Worm (Caenorhabditis elegans): ENCODE results near the gene Y49G5B.1.

Gene Y49G5B.1

ce11 chrV:5223044-5223443 lies at the start of gene Y49G5B.1:
Y49G5B.1 (plus strand) TSS chrV:5223367.
- TF ChIP-seq nhr-28 (tag; optimal IDR thresholded peaks at IDR 0.05) (no peak), C04F5.9 (tag; optimal IDR thresholded peaks at IDR 0.05) (no peak), nhr-11 (tag; optimal IDR thresholded peaks at IDR 0.05) (no peak), ceh-88 (GFP tag; IDR thresholded peaks at IDR 0.05) (no peak), fos-1 (tag; optimal IDR thresholded peaks at IDR 0.05) (no peak), nhr-12 (tag; optimal IDR thresholded peaks at IDR 0.05) (no peak), vab-15 (tag; optimal IDR thresholded peaks at IDR 0.05) (no peak), jun-1 (tag; optimal IDR thresholded peaks at IDR 0.05) (no peak), ceh-90 (tag; optimal IDR thresholded peaks at IDR 0.05) (no peak), C16A3.4 (tag; optimal IDR thresholded peaks at IDR 0.05) (no peak), sptf-1 (tag; optimal IDR thresholded peaks at IDR 0.05) (no peak)

- no peak for TF ChIP-seq unc-30 (tag; optimal IDR thresholded peaks at IDR 0.05)
- no peak for TF ChIP-seq pqm-1 (tag; optimal IDR thresholded peaks at IDR 0.05)
- TF ChIP-seq nhr-47 (tag; optimal IDR thresholded peaks at IDR 0.05) = no peak
- TF ChIP-seq alr-1 (tag; optimal IDR thresholded peaks at IDR 0.05; ENCODE audit: borderline replicate concordance) = no peak
- no peak for TF ChIP-seq xbp-1 (tag; optimal IDR thresholded peaks at IDR 0.05)
- no peak for TF ChIP-seq efl-1 (optimal IDR thresholded peaks at IDR 0.05)
- TF ChIP-seq efl-1 (GFP tag; optimal IDR thresholded peaks at IDR 0.05 in 1 of 2) = peak in 1 of 2 experiments; percentile 49
- TF ChIP-seq ceh-82 (tag; optimal IDR thresholded peaks at IDR 0.05) = no peak
Measured at ce11 chrV:5177209-5177608, 46.0 kb upstream of the Y49G5B.1 start, which contains the start of gene ugt-51. ugt-51 (minus strand) TSS chrV:5177309.

- TF ChIP-seq elt-2 (tag; optimal IDR thresholded peaks at IDR 0.05) = peak; percentile 6
- TF ChIP-seq nhr-77 (tag; optimal IDR thresholded peaks at IDR 0.05) = no peak
Measured at ce11 chrV:5178051-5178450, 45.1 kb upstream of the Y49G5B.1 start.

ce11 chrV:5181612-5182011 lies 41.6 kb upstream of the Y49G5B.1 start, which contains the start of gene C03A7.2:
C03A7.2 (plus strand) TSS chrV:5181912.
- TF ChIP-seq nhr-77 (tag; optimal IDR thresholded peaks at IDR 0.05) (no peak), unc-98 (GFP tag; IDR thresholded peaks at IDR 0.05) (no peak), unc-86 (tag; optimal IDR thresholded peaks at IDR 0.05) (no peak), zip-4 (GFP tag; optimal IDR thresholded peaks at IDR 0.05) (no peak), hlh-4 (tag; optimal IDR thresholded peaks at IDR 0.05) (no peak), tbx-2 (tag; optimal IDR thresholded peaks at IDR 0.05) (no peak), ceh-8 (GFP tag; optimal IDR thresholded peaks at IDR 0.05) (no peak), fos-1 (tag; optimal IDR thresholded peaks at IDR 0.05) (no peak), dpl-1 (GFP tag; optimal IDR thresholded peaks at IDR 0.05) (no peak), fkh-8 (tag; optimal IDR thresholded peaks at IDR 0.05) (no peak), elt-3 (tag; optimal IDR thresholded peaks at IDR 0.05) (no peak), mdl-1 (tag; optimal IDR thresholded peaks at IDR 0.05) (no peak), lir-3 (tag; optimal IDR thresholded peaks at IDR 0.05; ENCODE audit: poor library complexity) (no peak), fkh-4 (tag; optimal IDR thresholded peaks at IDR 0.05; ENCODE audit: borderline replicate concordance) (no peak), ztf-11 (tag; optimal IDR thresholded peaks at IDR 0.05) (no peak), egl-13 (tag; optimal IDR thresholded peaks at IDR 0.05) (no peak), lsy-2 (tag; optimal IDR thresholded peaks at IDR 0.05) (no peak)

- TF ChIP-seq ceh-88 (GFP tag; IDR thresholded peaks at IDR 0.05) = no peak
- TF ChIP-seq elt-2 (tag; optimal IDR thresholded peaks at IDR 0.05) = peak; percentile 25
- TF ChIP-seq efl-1 (optimal IDR thresholded peaks at IDR 0.05) = no peak
- peak in 1 of 2 experiments; percentile 51 for TF ChIP-seq efl-1 (GFP tag; optimal IDR thresholded peaks at IDR 0.05 in 1 of 2)
- no peak for TF ChIP-seq fkh-4 (tag; optimal IDR thresholded peaks at IDR 0.05; ENCODE audit: borderline replicate concordance)
- peak; percentile 8 for TF ChIP-seq jun-1 (tag; optimal IDR thresholded peaks at IDR 0.05)
- no peak for TF ChIP-seq lsy-2 (tag; optimal IDR thresholded peaks at IDR 0.05)
- TF ChIP-seq xbp-1 (tag; optimal IDR thresholded peaks at IDR 0.05) = no peak
Measured at ce11 chrV:5192501-5192900, 30.7 kb upstream of the Y49G5B.1 start, which contains the start of gene C03A7.13. C03A7.13 (minus strand) TSS chrV:5192543.
